Worm (Caenorhabditis elegans) whole organism, mixed stage, embryonic: ENCODE results near the gene srt-32.

Experiments used
- M03D4.4 ChIP-seq: sonication (generic microtip); optimal IDR thresholded peaks from 2 replicates; lab custom pipeline; 2017; ENCODE audit warnings: mild to moderate bottlenecking, missing genetic modification characterization, missing compliant biosample characterization
- bed-3 ChIP-seq: fragments of 200-800 bp; sonication (Bioruptor generic); optimal IDR thresholded peaks from 3 replicates; lab custom pipeline; 2018; ENCODE audit warnings: mild to moderate bottlenecking, missing genetic modification characterization, moderate library complexity, missing compliant biosample characterization
- blmp-1 ChIP-seq: fragments of 150-350 bp; optimal IDR thresholded peaks from 2 replicates; lab custom pipeline; 2014; ENCODE audit warnings: missing biosample characterization, missing genetic modification characterization
- ceh-39 ChIP-seq: fragments of 150-350 bp; optimal IDR thresholded peaks from 2 replicates; lab custom pipeline; 2014; ENCODE audit warnings: missing biosample characterization, missing genetic modification characterization
- ceh-43 ChIP-seq: fragments of 200-800 bp; sonication (Bioruptor generic); optimal IDR thresholded peaks from 2 replicates; lab custom pipeline; 2018; ENCODE audit warnings: mild to moderate bottlenecking, missing genetic modification characterization, moderate library complexity, missing compliant biosample characterization
- ceh-83 ChIP-seq: fragments of 200-800 bp; sonication (Bioruptor generic); optimal IDR thresholded peaks from 2 replicates; lab custom pipeline; 2018; ENCODE audit warnings: mild to moderate bottlenecking, missing genetic modification characterization, missing compliant biosample characterization
- ces-1 ChIP-seq: fragments of 150-350 bp; optimal IDR thresholded peaks from 2 replicates; lab custom pipeline; 2014; ENCODE audit warnings: missing biosample characterization, missing genetic modification reagents, missing genetic modification characterization
- cnd-1 ChIP-seq: fragments of 200-800 bp; sonication (Bioruptor generic); optimal IDR thresholded peaks from 2 replicates; lab custom pipeline; 2018; ENCODE audit warnings: mild to moderate bottlenecking, missing genetic modification characterization, missing compliant biosample characterization
- drap-1 ChIP-seq: fragments of 200-800 bp; sonication (Bioruptor generic); optimal IDR thresholded peaks from 3 replicates; lab custom pipeline; 2018; ENCODE audit warnings: mild to moderate bottlenecking, missing genetic modification characterization, missing compliant biosample characterization
- elt-1 ChIP-seq: sonication (generic microtip); optimal IDR thresholded peaks from 2 replicates; lab custom pipeline; 2017; ENCODE audit warnings: missing genetic modification characterization, mild to moderate bottlenecking, missing compliant biosample characterization, antibody characterized with exemption, moderate library complexity, borderline replicate concordance; ENCODE audit not compliant: insufficient read depth
- elt-3 ChIP-seq: fragments of 150-350 bp; optimal IDR thresholded peaks from 2 replicates; lab custom pipeline; 2014; ENCODE audit warnings: missing biosample characterization, missing genetic modification characterization
- flh-1 ChIP-seq: fragments of 200-800 bp; sonication (Bioruptor generic); optimal IDR thresholded peaks from 2 replicates; lab custom pipeline; 2018; ENCODE audit warnings: mild to moderate bottlenecking, missing genetic modification characterization, moderate library complexity, missing compliant biosample characterization
- hlh-1 ChIP-seq: fragments of 150-350 bp; optimal IDR thresholded peaks from 2 replicates; lab custom pipeline; 2014; ENCODE audit warnings: missing biosample characterization, missing genetic modification reagents, missing genetic modification characterization
- lin-32 ChIP-seq: fragments of 200-800 bp; sonication (Bioruptor generic); optimal IDR thresholded peaks from 2 replicates; lab custom pipeline; 2018; ENCODE audit warnings: mild to moderate bottlenecking, missing genetic modification characterization, missing compliant biosample characterization
- lsy-2 ChIP-seq: fragments of 150-350 bp; optimal IDR thresholded peaks from 2 replicates; lab custom pipeline; 2014; ENCODE audit warnings: missing biosample characterization, missing genetic modification characterization
- mab-5 ChIP-seq: fragments of 150-350 bp; optimal IDR thresholded peaks from 2 replicates; lab custom pipeline; 2014; ENCODE audit warnings: missing biosample characterization, missing genetic modification characterization
- mep-1 ChIP-seq: fragments of 150-350 bp; optimal IDR thresholded peaks from 2 replicates; lab custom pipeline; 2017; ENCODE audit warnings: missing biosample characterization, missing genetic modification reagents, missing genetic modification characterization, inconsistent platforms
- mls-2 ChIP-seq: sonication (generic microtip); optimal IDR thresholded peaks from 2 replicates; lab custom pipeline; 2016; ENCODE audit warnings: mild to moderate bottlenecking, missing genetic modification characterization, moderate library complexity, missing compliant biosample characterization
- nhr-12 ChIP-seq: fragments of 150-350 bp; optimal IDR thresholded peaks from 2 replicates; lab custom pipeline; 2014; ENCODE audit warnings: missing biosample characterization, missing genetic modification characterization
- nhr-2 ChIP-seq: fragments of 150-350 bp; optimal IDR thresholded peaks from 2 replicates; lab custom pipeline; 2014; ENCODE audit warnings: missing biosample characterization, missing genetic modification characterization
- nhr-237 ChIP-seq: fragments of 150-350 bp; optimal IDR thresholded peaks from 2 replicates; lab custom pipeline; 2014; ENCODE audit warnings: missing biosample characterization, missing genetic modification characterization
- nhr-76 ChIP-seq: sonication (generic microtip); optimal IDR thresholded peaks from 2 replicates; lab custom pipeline; 2017; ENCODE audit warnings: missing biosample characterization, missing genetic modification characterization
- pha-4 ChIP-seq: fragments of 150-350 bp; optimal IDR thresholded peaks from 2 replicates; lab custom pipeline; 2018; ENCODE audit warnings: missing biosample characterization, missing genetic modification reagents, missing genetic modification characterization
- sem-2 ChIP-seq: fragments of 200-800 bp; sonication (Bioruptor generic); optimal IDR thresholded peaks from 2 replicates; lab custom pipeline; 2018; ENCODE audit warnings: mild to moderate bottlenecking, missing genetic modification characterization, missing compliant biosample characterization
- snpc-4 ChIP-seq: fragments of 150-350 bp; optimal IDR thresholded peaks from 2 replicates; lab custom pipeline; 2014; ENCODE audit warnings: missing biosample characterization, missing genetic modification characterization
- sptf-1 ChIP-seq: sonication (generic microtip); optimal IDR thresholded peaks from 2 replicates; lab custom pipeline; 2017; ENCODE audit warnings: mild to moderate bottlenecking, missing genetic modification characterization, moderate library complexity, missing compliant biosample characterization
- tbx-8 ChIP-seq: fragments of 200-800 bp; sonication (Bioruptor generic); optimal IDR thresholded peaks from 2 replicates; lab custom pipeline; 2018; ENCODE audit warnings: mild to moderate bottlenecking, missing genetic modification characterization, moderate library complexity, missing compliant biosample characterization
- unc-120 ChIP-seq: sonication (generic microtip); optimal IDR thresholded peaks from 2 replicates; lab custom pipeline; 2017; ENCODE audit warnings: missing genetic modification characterization, missing compliant biosample characterization; ENCODE audit not compliant: poor library complexity, severe bottlenecking
- unc-39 ChIP-seq: fragments of 150-350 bp; optimal IDR thresholded peaks from 2 replicates; lab custom pipeline; 2014; ENCODE audit warnings: missing biosample characterization, missing genetic modification characterization
- unc-62 ChIP-seq: fragments of 150-350 bp; optimal IDR thresholded peaks from 2 replicates; lab custom pipeline; 2014; ENCODE audit warnings: missing biosample characterization, missing genetic modification reagents, missing genetic modification characterization
- zip-8 ChIP-seq: fragments of 150-350 bp; optimal IDR thresholded peaks from 2 replicates; lab custom pipeline; 2014; ENCODE audit warnings: missing biosample characterization, missing genetic modification characterization
- ztf-11 ChIP-seq: fragments of 150-350 bp; optimal IDR thresholded peaks from 2 replicates; lab custom pipeline; 2014; ENCODE audit warnings: missing biosample characterization, missing genetic modification characterization

srt-32 gene

DNA sequence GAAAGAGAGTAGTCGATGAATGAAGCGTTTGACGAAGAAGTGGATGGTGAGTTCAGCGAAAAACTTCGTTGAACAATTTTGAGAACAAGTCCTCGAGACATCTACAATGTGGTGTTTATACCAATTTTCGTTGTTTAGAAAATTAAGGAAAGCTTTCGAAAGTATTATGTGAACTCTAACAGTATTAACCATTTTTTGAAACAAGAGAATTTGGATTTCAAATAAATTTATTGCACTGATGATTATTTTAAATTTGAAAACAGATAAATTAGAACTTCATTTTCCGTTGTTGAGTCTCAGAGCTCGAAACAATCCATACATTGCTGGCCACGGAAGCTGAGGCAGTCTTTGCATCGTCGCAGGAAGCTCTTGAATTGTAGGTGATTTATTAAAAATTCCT lies 36.9 kb upstream of the srt-32 start, which contains the start of gene C53A5.16:
TSS of gene C53A5.16 (minus strand) at position 101 of the 400 bp plus-strand sequence.
- no peak for TF ChIP-seq ceh-43 (GFP tag; lab: Kevin White, UChicago)
- TF ChIP-seq elt-1 (tag; lab: Kevin White, UChicago), result no peak

DNA sequence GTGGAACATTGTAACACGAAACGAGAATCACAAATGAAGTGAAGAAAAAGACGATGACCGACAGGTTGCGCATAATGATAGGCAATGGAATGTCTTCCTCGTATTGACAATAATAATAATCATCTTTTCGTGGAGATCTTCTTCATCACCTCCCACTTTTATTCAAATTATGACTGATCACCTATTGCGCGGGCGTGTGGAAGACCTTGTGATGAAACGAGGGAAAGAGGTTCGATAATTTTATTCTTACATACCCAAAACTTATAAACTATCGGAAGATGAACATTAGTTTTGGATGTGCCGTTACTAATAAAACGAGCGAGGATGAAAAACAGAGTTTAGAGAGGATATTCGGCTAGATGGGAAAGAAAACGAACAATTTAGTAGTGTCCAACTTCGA lies 36.3 kb upstream of the srt-32 start, which contains the start of gene C53A5.2:
TSS of gene C53A5.2 (minus strand) at position 101 of the 400 bp plus-strand sequence.
- TF ChIP-seq unc-62 (GFP tag; lab: Kevin White, UChicago) (no peak), cnd-1 (tag; lab: Kevin White, UChicago) (no peak), lsy-2 (tag; lab: Kevin White, UChicago) (no peak), nhr-76 (no peak), tbx-8 (GFP tag; lab: Kevin White, UChicago) (no peak), ztf-11 (no peak), pha-4 (tag; lab: Kevin White, UChicago) (no peak), elt-3 (tag; lab: Kevin White, UChicago) (no peak)

DNA sequence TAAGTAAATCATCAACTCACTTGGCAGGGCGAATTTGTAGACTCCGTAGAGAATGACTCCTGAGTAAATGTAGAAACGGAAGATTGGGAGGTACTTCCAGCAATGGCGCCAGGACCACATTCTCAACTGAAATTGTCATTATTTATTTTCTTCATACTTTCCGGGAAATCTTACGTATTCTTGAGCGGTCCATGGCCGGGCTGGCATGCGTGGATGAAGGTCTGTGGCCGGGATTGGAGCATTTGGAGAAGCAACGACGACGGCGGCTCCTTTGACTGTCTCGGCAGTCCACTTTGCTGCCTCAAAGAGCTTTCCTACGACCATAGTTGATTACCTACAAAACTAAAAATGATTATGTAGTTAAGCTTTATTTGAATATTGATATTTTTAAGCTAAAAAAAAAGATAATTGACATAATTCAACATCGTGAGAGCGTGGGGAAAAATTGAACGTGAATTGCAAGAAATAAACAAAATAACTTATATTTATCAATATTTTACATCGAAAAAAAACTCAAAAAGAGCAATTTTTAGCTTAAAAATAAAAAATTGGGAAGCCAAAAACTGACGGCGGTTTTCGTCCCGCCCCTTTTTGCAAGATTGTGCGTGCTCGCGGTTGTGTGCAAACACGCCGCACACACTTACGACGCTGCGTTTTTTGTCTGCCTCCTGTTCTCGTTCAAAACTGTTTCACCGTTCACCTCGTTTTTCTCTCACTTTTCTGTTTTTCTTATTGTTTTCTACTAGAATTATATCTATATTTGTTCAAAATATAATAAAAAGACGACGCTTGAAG lies 35.4 kb upstream of the srt-32 start, which contains the start of gene ril-1:
TSS of gene ril-1 (minus strand) at position 342 of the 795 bp plus-strand sequence.
- peak; percentile 19 for TF ChIP-seq mep-1 (tag; lab: Kevin White, UChicago)
- peak; percentile 58 for TF ChIP-seq lsy-2 (tag; lab: Kevin White, UChicago)
- no peak for TF ChIP-seq bed-3
- TF ChIP-seq ceh-43 (GFP tag; lab: Kevin White, UChicago), result peak; percentile 52
- no peak for TF ChIP-seq unc-39 (tag; lab: Kevin White, UChicago)
- TF ChIP-seq unc-120 (tag; lab: Kevin White, UChicago), result peak; percentile 37
- peak; percentile 28 for TF ChIP-seq cnd-1 (tag; lab: Kevin White, UChicago)
- no peak for TF ChIP-seq zip-8 (tag; lab: Kevin White, UChicago)
- peak; percentile 1 for TF ChIP-seq flh-1 (GFP tag; lab: Kevin White, UChicago)
- peak; percentile 73 for TF ChIP-seq drap-1 (GFP tag; lab: Kevin White, UChicago)
- peak; percentile 14 for TF ChIP-seq elt-1 (tag; lab: Kevin White, UChicago)
- TF ChIP-seq blmp-1 (tag; lab: Kevin White, UChicago), result peak; percentile 1
- peak; percentile 23 for TF ChIP-seq hlh-1
- TF ChIP-seq sptf-1 (tag; lab: Kevin White, UChicago), result peak; percentile 58
- TF ChIP-seq tbx-8 (GFP tag; lab: Kevin White, UChicago), result peak; percentile 20
- TF ChIP-seq M03D4.4 (tag; lab: Kevin White, UChicago), result peak; percentile 63
- TF ChIP-seq ceh-39 (tag; lab: Kevin White, UChicago), result no peak

DNA sequence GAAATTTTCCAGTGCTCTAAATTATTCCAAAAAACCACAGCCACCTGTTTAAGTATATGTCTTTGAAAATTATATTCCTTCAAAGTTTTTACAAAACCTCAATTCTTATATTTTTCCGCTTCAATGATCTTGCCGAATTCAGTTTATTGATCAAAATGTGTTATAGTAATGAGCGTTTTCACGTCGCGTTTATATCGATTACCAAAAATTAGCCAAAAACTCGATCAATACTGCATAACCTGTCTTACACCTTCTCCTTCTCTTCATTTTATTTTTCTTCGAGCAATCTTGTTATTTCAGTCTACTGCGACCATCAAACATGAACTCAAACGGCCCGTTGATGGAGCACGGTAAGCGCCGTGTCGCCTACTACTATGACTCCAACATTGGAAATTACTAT lies 34.3 kb upstream of the srt-32 start, which contains the start of gene hda-1:
TSS of gene hda-1 (plus strand) at position 301 of the 400 bp plus-strand sequence.
- TF ChIP-seq unc-39 (tag; lab: Kevin White, UChicago) (no peak), ceh-43 (GFP tag; lab: Kevin White, UChicago) (no peak), hlh-1 (no peak), flh-1 (GFP tag; lab: Kevin White, UChicago) (no peak), unc-120 (tag; lab: Kevin White, UChicago) (no peak), nhr-76 (no peak), nhr-237 (no peak), sptf-1 (tag; lab: Kevin White, UChicago) (no peak), sem-2 (GFP tag; lab: Kevin White, UChicago) (no peak), lin-32 (GFP tag; lab: Kevin White, UChicago) (no peak), unc-62 (GFP tag; lab: Kevin White, UChicago) (no peak)
- TF ChIP-seq, all 35 proteins: peak for 0

DNA sequence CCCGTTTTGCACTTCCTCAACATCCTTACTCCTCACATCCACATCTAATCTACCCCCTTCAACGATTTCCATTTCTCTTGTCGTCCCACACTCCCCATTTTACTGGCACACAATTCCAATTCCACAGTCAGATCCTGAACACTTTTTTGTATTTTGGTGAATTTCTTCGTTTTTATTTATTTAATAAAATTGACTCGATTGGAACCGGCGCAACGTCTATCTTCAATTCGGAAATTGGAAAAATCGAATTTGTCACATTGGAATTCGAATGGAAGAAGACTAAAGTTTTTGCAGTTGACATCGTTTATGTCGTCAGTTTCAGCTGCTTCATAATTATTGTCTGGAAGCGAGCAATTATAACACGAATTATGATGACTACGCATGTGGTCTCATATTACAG lies 32.2 kb upstream of the srt-32 start:
- TF ChIP-seq snpc-4 (tag; lab: Kevin White, UChicago) (no peak), ceh-39 (tag; lab: Kevin White, UChicago) (no peak), ces-1 (GFP tag; lab: Kevin White, UChicago) (no peak), lsy-2 (tag; lab: Kevin White, UChicago) (no peak), mls-2 (tag; lab: Kevin White, UChicago) (no peak), ceh-83 (GFP tag; lab: Kevin White, UChicago) (no peak), unc-120 (tag; lab: Kevin White, UChicago) (no peak), ceh-43 (GFP tag; lab: Kevin White, UChicago) (no peak), unc-39 (tag; lab: Kevin White, UChicago) (no peak), mab-5 (tag; lab: Kevin White, UChicago) (no peak), nhr-12 (tag; lab: Kevin White, UChicago) (no peak), ztf-11 (no peak), flh-1 (GFP tag; lab: Kevin White, UChicago) (no peak), nhr-76 (no peak), hlh-1 (no peak), nhr-2 (no peak)
